Worm (Caenorhabditis elegans) whole organism, late embryonic: ENCODE results near the gene umps-1.

Experiments
- K02D7.2 ChIP-seq: sonication (generic microtip); optimal IDR thresholded peaks from 2 replicates; lab custom pipeline; 2017; ENCODE audit warnings: mild to moderate bottlenecking, missing genetic modification characterization, missing compliant biosample characterization
- Y22D7AL.16 ChIP-seq: sonication (generic microtip); optimal IDR thresholded peaks from 2 replicates; lab custom pipeline; 2016; ENCODE audit warnings: missing genetic modification characterization, missing compliant biosample characterization
- ahr-1 ChIP-seq: sonication (generic microtip); optimal IDR thresholded peaks from 2 replicates; lab custom pipeline; 2016; ENCODE audit warnings: missing genetic modification characterization, missing compliant biosample characterization
- ama-1 ChIP-seq: fragments of 150-350 bp; optimal IDR thresholded peaks from 2 replicates; lab custom pipeline; 2014
- ceh-18 ChIP-seq: sonication (generic microtip); optimal IDR thresholded peaks from 2 replicates; lab custom pipeline; 2016; ENCODE audit warnings: missing genetic modification characterization, missing compliant biosample characterization
- ceh-19 ChIP-seq: fragments of 200-800 bp; sonication (Bioruptor generic); optimal IDR thresholded peaks from 2 replicates; lab custom pipeline; 2018; ENCODE audit warnings: mild to moderate bottlenecking, missing genetic modification characterization, missing compliant biosample characterization
- ceh-22 ChIP-seq: sonication (generic microtip); optimal IDR thresholded peaks from 2 replicates; lab custom pipeline; 2017; ENCODE audit warnings: missing biosample characterization, missing genetic modification characterization
- ceh-30 ChIP-seq: fragments of 150-350 bp; optimal IDR thresholded peaks from 2 replicates; lab custom pipeline; 2014; ENCODE audit warnings: missing biosample characterization, missing genetic modification characterization
- che-1 ChIP-seq: sonication (generic microtip); optimal IDR thresholded peaks from 2 replicates; lab custom pipeline; 2016; ENCODE audit warnings: mild to moderate bottlenecking, missing genetic modification characterization, missing compliant biosample characterization
- elt-2 ChIP-seq: sonication (generic microtip); optimal IDR thresholded peaks from 2 replicates; lab custom pipeline; 2016; ENCODE audit warnings: missing genetic modification reagents, missing genetic modification characterization, missing compliant biosample characterization
- fax-1 ChIP-seq: sonication (generic microtip); optimal IDR thresholded peaks from 2 replicates; lab custom pipeline; 2016; ENCODE audit warnings: missing genotype, missing genetic modification characterization, missing compliant biosample characterization
- fkh-10 ChIP-seq: fragments of 150-350 bp; optimal IDR thresholded peaks from 2 replicates; lab custom pipeline; 2014; ENCODE audit warnings: missing biosample characterization, missing genetic modification reagents, missing genetic modification characterization
- fkh-6 ChIP-seq: sonication (generic microtip); optimal IDR thresholded peaks from 2 replicates; lab custom pipeline; 2016; ENCODE audit warnings: missing genetic modification characterization, missing compliant biosample characterization
- gmeb-2 ChIP-seq: sonication (generic microtip); optimal IDR thresholded peaks from 2 replicates; lab custom pipeline; 2016; ENCODE audit warnings: missing genetic modification characterization, inconsistent platforms, missing compliant biosample characterization
- hlh-13 ChIP-seq: fragments of 200-800 bp; sonication (Bioruptor generic); optimal IDR thresholded peaks from 2 replicates; lab custom pipeline; 2018; ENCODE audit warnings: mild to moderate bottlenecking, missing genetic modification characterization, missing compliant biosample characterization
- hlh-6 ChIP-seq: sonication (generic microtip); optimal IDR thresholded peaks from 2 replicates; lab custom pipeline; 2016; ENCODE audit warnings: missing genotype, missing genetic modification characterization, missing compliant biosample characterization
- lim-6 ChIP-seq: sonication (generic microtip); optimal IDR thresholded peaks from 2 replicates; lab custom pipeline; 2016; ENCODE audit warnings: missing genetic modification characterization, missing compliant biosample characterization
- madf-2 ChIP-seq: sonication (generic microtip); optimal IDR thresholded peaks from 2 replicates; lab custom pipeline; 2017; ENCODE audit warnings: missing genetic modification characterization, missing compliant biosample characterization
- pax-1 ChIP-seq: fragments of 150-350 bp; optimal IDR thresholded peaks from 2 replicates; lab custom pipeline; 2014; ENCODE audit warnings: missing biosample characterization, missing genetic modification characterization
- pha-2 ChIP-seq: sonication (generic microtip); optimal IDR thresholded peaks from 2 replicates; lab custom pipeline; 2017; ENCODE audit warnings: mild to moderate bottlenecking, missing genetic modification characterization, missing compliant biosample characterization
- pqm-1 ChIP-seq: sonication (generic microtip); optimal IDR thresholded peaks from 2 replicates; lab custom pipeline; 2016; ENCODE audit warnings: missing genetic modification characterization, missing compliant biosample characterization
- ref-2 ChIP-seq: sonication (generic microtip); optimal IDR thresholded peaks from 2 replicates; lab custom pipeline; 2016; ENCODE audit warnings: missing genetic modification characterization, missing compliant biosample characterization
- sdc-2 ChIP-seq: sonication (generic microtip); optimal IDR thresholded peaks from 2 replicates; lab custom pipeline; 2016; ENCODE audit warnings: missing genotype, missing genetic modification characterization, missing compliant biosample characterization
- syd-9 ChIP-seq: sonication (generic microtip); optimal IDR thresholded peaks from 2 replicates; lab custom pipeline; 2016; ENCODE audit warnings: mild to moderate bottlenecking, missing genetic modification characterization, moderate library complexity, missing compliant biosample characterization
- tbx-2 ChIP-seq: sonication (generic microtip); optimal IDR thresholded peaks from 2 replicates; lab custom pipeline; 2016; ENCODE audit warnings: missing genetic modification characterization, missing compliant biosample characterization
- ttx-3 ChIP-seq: sonication (generic microtip); optimal IDR thresholded peaks from 2 replicates; lab custom pipeline; 2016; ENCODE audit warnings: missing genetic modification reagents, missing genetic modification characterization, missing compliant biosample characterization
- unc-42 ChIP-seq: sonication (generic microtip); optimal IDR thresholded peaks from 2 replicates; lab custom pipeline; 2016; ENCODE audit warnings: missing genotype, missing genetic modification characterization, missing compliant biosample characterization
- unc-86 ChIP-seq: sonication (generic microtip); optimal IDR thresholded peaks from 2 replicates; lab custom pipeline; 2016; ENCODE audit warnings: missing genetic modification characterization, missing compliant biosample characterization

Gene umps-1

DNA sequence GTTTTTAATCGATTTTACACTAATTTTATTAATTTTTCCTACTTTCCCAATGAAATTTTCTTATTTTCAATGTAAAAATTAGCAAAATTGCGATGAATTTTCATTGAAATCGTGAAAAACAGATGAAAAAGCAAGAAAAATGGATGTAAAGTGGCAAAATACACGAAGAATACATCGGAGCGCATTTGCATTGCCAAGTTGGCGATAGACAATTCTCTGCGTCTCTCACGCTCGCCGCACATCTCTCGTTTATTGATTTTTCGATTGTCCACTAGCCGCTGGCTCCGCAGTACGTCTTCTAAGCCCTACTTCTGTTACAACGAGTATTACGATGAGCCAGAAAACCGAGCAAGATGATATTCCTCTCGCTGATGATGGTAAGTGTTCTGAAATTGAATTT is 38.7 kb downstream of the umps-1 start, which contains the start of gene unc-69 (continued):
- TF ChIP-seq unc-42 (tag; lab: Kevin White, UChicago) (peak; percentile 51), pax-1 (tag; lab: Kevin White, UChicago) (no peak)

DNA sequence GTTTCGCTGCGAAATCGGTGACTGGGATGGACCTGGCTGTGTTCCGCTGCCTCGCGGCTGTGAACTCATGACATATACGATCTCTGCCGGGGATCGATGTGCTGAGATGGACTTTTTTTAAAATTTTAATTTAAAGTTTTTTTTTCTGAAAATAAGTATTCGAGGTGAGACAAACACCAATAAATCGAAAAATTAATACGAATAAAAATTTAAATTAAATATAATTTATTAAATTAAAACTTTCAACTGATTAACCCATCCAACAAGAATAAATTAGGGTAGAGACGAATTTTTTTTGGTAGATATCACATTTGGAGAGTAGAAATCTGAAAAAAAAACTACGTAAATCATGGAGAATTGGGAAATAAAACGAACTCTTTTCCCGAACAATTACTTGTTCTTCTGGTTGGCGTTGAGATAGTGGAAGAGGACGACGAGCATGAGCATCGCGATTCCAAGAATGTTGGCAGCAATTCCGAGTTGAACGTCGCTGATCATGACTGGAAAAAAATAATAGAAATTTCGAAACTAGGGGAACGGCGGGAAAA is 39.3 kb downstream of the umps-1 start, which contains the start of the genes unc-50 and ostf-4:
unc-50 (minus strand) TSS at position 101 of the 548 bp plus-strand sequence.
ostf-4 (minus strand) TSS at position 498 of the 548 bp plus-strand sequence.
- TF ChIP-seq madf-2 (tag; lab: Kevin White, UChicago) (no peak), che-1 (tag; lab: Kevin White, UChicago) (no peak), ama-1 (lab: Kevin White, UChicago) (no peak), tbx-2 (no peak), ttx-3 (tag; lab: Kevin White, UChicago) (no peak), ceh-22 (tag; lab: Kevin White, UChicago) (no peak), ceh-18 (tag; lab: Kevin White, UChicago) (no peak), hlh-6 (tag; lab: Kevin White, UChicago) (no peak), ahr-1 (tag; lab: Kevin White, UChicago) (no peak), syd-9 (tag; lab: Kevin White, UChicago) (no peak), fkh-10 (GFP tag; lab: Kevin White, UChicago) (no peak), pha-2 (tag; lab: Kevin White, UChicago) (no peak), ceh-30 (tag; lab: Kevin White, UChicago) (no peak), lim-6 (no peak), fkh-6 (no peak), ceh-19 (GFP tag; lab: Kevin White, UChicago) (no peak), K02D7.2 (tag; lab: Kevin White, UChicago) (no peak), unc-86 (no peak)

DNA sequence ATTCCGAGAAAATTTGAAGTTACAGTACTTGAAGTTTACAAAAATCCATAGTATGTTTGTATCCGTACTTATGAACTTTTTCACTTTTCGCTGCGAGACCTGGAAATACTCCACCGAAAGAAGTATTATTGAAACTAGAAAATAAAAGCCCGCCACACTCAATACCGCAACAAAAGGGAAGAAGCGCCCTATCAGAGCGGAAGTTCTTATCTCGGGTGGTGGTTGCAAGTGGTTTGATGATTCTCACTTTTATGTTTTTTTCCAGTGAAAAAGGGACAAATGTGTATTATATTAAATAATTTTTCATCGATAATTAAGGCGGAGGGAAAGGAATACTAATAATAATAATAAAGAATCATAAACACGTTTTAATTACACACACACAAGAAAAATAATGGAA is 43.2 kb downstream of the umps-1 start:
- peak; percentile 39 for TF ChIP-seq elt-2 (tag; lab: Kevin White, UChicago)
- no peak for TF ChIP-seq pax-1 (tag; lab: Kevin White, UChicago)

DNA sequence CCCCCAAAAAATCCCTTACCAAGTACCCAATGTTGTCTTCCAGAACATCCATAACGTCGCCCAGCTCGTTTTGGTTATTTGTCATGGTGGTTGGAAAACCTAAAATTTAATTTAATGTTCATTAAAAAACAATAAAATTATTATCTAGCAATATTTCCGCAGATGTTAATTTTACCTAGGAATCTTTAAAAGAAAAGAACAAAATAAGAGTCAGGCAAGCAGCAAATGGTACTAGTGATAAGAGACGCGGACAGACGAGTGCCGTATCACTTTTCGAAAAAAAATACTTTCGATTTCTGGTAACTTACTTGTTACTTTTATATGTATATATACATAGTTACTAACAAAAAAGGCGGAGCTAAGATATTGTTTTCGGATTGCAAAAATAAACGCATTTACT is 46.4 kb downstream of the umps-1 start, which contains the start of gene T07A5.7:
T07A5.7 (minus strand) TSS at position 101 of the 400 bp plus-strand sequence.
- TF ChIP-seq pqm-1 (tag; lab: Kevin White, UChicago) (no peak), hlh-6 (tag; lab: Kevin White, UChicago) (no peak), madf-2 (tag; lab: Kevin White, UChicago) (no peak), tbx-2 (no peak), lim-6 (no peak), ref-2 (tag; lab: Kevin White, UChicago) (no peak), hlh-13 (no peak)

DNA sequence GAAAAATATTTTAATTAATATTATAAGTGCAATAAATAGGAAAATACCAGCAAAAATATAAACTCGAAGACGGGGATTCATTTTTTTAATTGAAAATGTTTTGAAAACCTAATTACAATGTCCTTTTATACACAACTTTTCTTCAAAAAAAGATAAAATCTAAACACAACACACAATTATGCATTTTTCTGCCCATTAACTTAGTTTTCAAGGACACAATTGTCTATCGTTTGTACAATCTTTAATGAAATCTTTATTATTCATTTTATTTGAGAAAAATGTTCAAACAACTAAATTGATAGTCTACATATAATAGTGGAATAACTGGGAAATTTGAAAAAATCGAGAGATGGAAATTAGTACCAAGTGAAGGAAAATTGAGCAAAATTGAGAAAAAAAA is 51.4 kb downstream of the umps-1 start, which contains the start of gene T07A5.1:
T07A5.1 (minus strand) TSS at position 149 of the 400 bp plus-strand sequence.
- no peak for TF ChIP-seq fax-1 (tag; lab: Kevin White, UChicago)
- TF ChIP-seq lim-6 = no peak
- TF ChIP-seq ceh-19 (GFP tag; lab: Kevin White, UChicago) = no peak
- TF ChIP-seq sdc-2 (tag; lab: Kevin White, UChicago) = no peak
- TF ChIP-seq gmeb-2 (tag; lab: Kevin White, UChicago) = no peak
- no peak for TF ChIP-seq Y22D7AL.16 (tag; lab: Kevin White, UChicago)
